Worm (Caenorhabditis elegans) whole organism, L4 larva: ENCODE results near the gene Y71H2AL.2.

Source experiments
- F26F4.8 ChIP-seq: fragments of 200-800 bp; sonication (Bioruptor generic); conservative IDR thresholded peaks from 2 replicates; pipeline ENCODE4 v1.3.6; 2022; ENCODE audit warnings: missing genetic modification characterization, missing compliant biosample characterization
- F44E2.7 ChIP-seq: fragments of 200-800 bp; sonication (Bioruptor generic); IDR thresholded peaks from 2 replicates; pipeline ENCODE4 v2.1.2; 2022; ENCODE audit warnings: missing genetic modification characterization, missing compliant biosample characterization
- F49E8.2 ChIP-seq: sonication (generic microtip); optimal IDR thresholded peaks from 2 replicates; lab custom pipeline; 2016; ENCODE audit warnings: missing compliant biosample characterization, mild to moderate bottlenecking, missing genetic modification characterization, borderline replicate concordance
- R02D3.7 ChIP-seq: fragments of 150-350 bp; sonication (generic microtip); optimal IDR thresholded peaks from 3 replicates; lab custom pipeline; 2014; ENCODE audit warnings: missing biosample characterization, missing genetic modification characterization
- Y105C5A.15 ChIP-seq: fragments of 200-800 bp; sonication (Bioruptor generic); IDR thresholded peaks from 2 replicates; pipeline ENCODE4 v1.3.6; 2022; ENCODE audit warnings: missing genetic modification characterization, missing compliant biosample characterization
- Y75B8A.6 ChIP-seq: fragments of 200-800 bp; sonication (Bioruptor generic); IDR thresholded peaks from 2 replicates; pipeline ENCODE4 v1.3.6; 2022; ENCODE audit warnings: missing genetic modification reagents, missing genetic modification characterization, missing compliant biosample characterization
- ZK546.5 ChIP-seq, 2 experiments: sonication (generic microtip); optimal IDR thresholded peaks; 2 replicates each; lab custom pipeline; 2017; ENCODE audit warnings: missing biosample characterization in 2 of 2, missing genetic modification characterization in 2 of 2
- aha-1 ChIP-seq: fragments of 150-350 bp; peaks from one replicate; lab custom pipeline; 2014; ENCODE audit warnings: missing biosample characterization, missing genetic modification characterization
- arid-1 ChIP-seq: fragments of 200-800 bp; sonication (Bioruptor generic); conservative IDR thresholded peaks from 2 replicates; pipeline ENCODE4 v1.3.6; 2022; ENCODE audit warnings: missing genetic modification reagents, missing genetic modification characterization, missing compliant biosample characterization
- attf-4 ChIP-seq: sonication (generic microtip); optimal IDR thresholded peaks from 3 replicates; lab custom pipeline; 2017; ENCODE audit warnings: missing biosample characterization, missing genetic modification characterization
- ceh-20 ChIP-seq: fragments of 200-800 bp; sonication (Bioruptor generic); IDR thresholded peaks from 2 replicates; pipeline ENCODE4 v1.3.6; 2022; ENCODE audit warnings: missing genetic modification reagents, missing genetic modification characterization, missing compliant biosample characterization
- ceh-44 ChIP-seq: fragments of 200-800 bp; sonication (Bioruptor generic); IDR thresholded peaks from 2 replicates; pipeline ENCODE4 v1.3.6; 2022; ENCODE audit warnings: missing genetic modification reagents, missing genetic modification characterization, missing compliant biosample characterization
- cey-2 ChIP-seq: sonication (generic microtip); optimal IDR thresholded peaks from 3 replicates; lab custom pipeline; 2017; ENCODE audit warnings: missing genetic modification characterization, mild to moderate bottlenecking, missing compliant biosample characterization, antibody characterized with exemption, borderline replicate concordance; ENCODE audit not compliant: insufficient read depth
- ctbp-1 ChIP-seq: fragments of 200-800 bp; sonication (Bioruptor generic); IDR thresholded peaks from 2 replicates; pipeline ENCODE4 v1.3.6; 2022; ENCODE audit warnings: missing genetic modification reagents, missing genetic modification characterization, missing compliant biosample characterization
- daf-12 ChIP-seq: fragments of 150-350 bp; optimal IDR thresholded peaks from 2 replicates; lab custom pipeline; 2014; ENCODE audit warnings: missing biosample characterization, missing genetic modification reagents, missing genetic modification characterization
- daf-16 ChIP-seq, 3 experiments: sonication (generic microtip); optimal IDR thresholded peaks; 2 replicates each; lab custom pipeline; 2016 to 2017; ENCODE audit warnings: missing genetic modification characterization in 3 of 3, missing genetic modification reagents in 3 of 3, mild to moderate bottlenecking in 2 of 3, missing compliant biosample characterization in 2 of 3, missing biosample characterization in 1 of 3, moderate library complexity in 1 of 3
- daf-19 ChIP-seq: fragments of 200-800 bp; sonication (Bioruptor generic); conservative IDR thresholded peaks from 2 replicates; pipeline ENCODE4 v1.3.6; 2022; ENCODE audit warnings: missing genetic modification characterization, missing compliant biosample characterization
- daf-8 ChIP-seq: fragments of 200-800 bp; sonication (Bioruptor generic); IDR thresholded peaks from 2 replicates; pipeline ENCODE4 v1.3.6; 2022; ENCODE audit warnings: missing genetic modification characterization, missing compliant biosample characterization
- hlh-11 ChIP-seq: fragments of 200-800 bp; sonication (Bioruptor generic); optimal IDR thresholded peaks from 2 replicates; lab custom pipeline; 2018; ENCODE audit warnings: mild to moderate bottlenecking, missing genetic modification characterization, missing compliant biosample characterization
- hlh-30 ChIP-seq: sonication (generic microtip); optimal IDR thresholded peaks from 2 replicates; lab custom pipeline; 2017; ENCODE audit warnings: antibody characterized with exemption, mild to moderate bottlenecking, missing genetic modification characterization, missing compliant biosample characterization; ENCODE audit not compliant: insufficient read depth
- lim-7 ChIP-seq: fragments of 200-800 bp; sonication (Bioruptor generic); IDR thresholded peaks from 2 replicates; pipeline ENCODE4 v1.3.6; 2022; ENCODE audit warnings: missing genetic modification characterization, missing compliant biosample characterization
- lin-38 ChIP-seq: fragments of 200-800 bp; sonication (Bioruptor generic); IDR thresholded peaks from 2 replicates; pipeline ENCODE4 v1.3.6; 2022; ENCODE audit warnings: missing genetic modification reagents, missing genetic modification characterization, missing compliant biosample characterization
- lin-39 ChIP-seq: fragments of 150-350 bp; optimal IDR thresholded peaks from 2 replicates; lab custom pipeline; 2014; ENCODE audit warnings: missing biosample characterization, missing genetic modification reagents, missing genetic modification characterization
- lir-3 ChIP-seq: sonication (generic microtip); optimal IDR thresholded peaks from 2 replicates; lab custom pipeline; 2016; ENCODE audit warnings: mild to moderate bottlenecking, missing genetic modification characterization, missing compliant biosample characterization
- madf-5 ChIP-seq, 2 experiments: fragments of 200-800 bp; sonication (Bioruptor generic); IDR thresholded peaks; 2 replicates each; pipeline ENCODE4 v1.3.6; 2022; ENCODE audit warnings: missing compliant biosample characterization in 2 of 2, missing genetic modification characterization in 2 of 2
- mes-2 ChIP-seq: sonication (generic microtip); optimal IDR thresholded peaks from 2 replicates; lab custom pipeline; 2016; ENCODE audit warnings: missing genotype, mild to moderate bottlenecking, missing genetic modification characterization, missing compliant biosample characterization; ENCODE audit not compliant: poor library complexity, severe bottlenecking
- mxl-3 ChIP-seq: fragments of 200-800 bp; sonication (Bioruptor generic); optimal IDR thresholded peaks from 2 replicates; lab custom pipeline; 2018; ENCODE audit warnings: mild to moderate bottlenecking, missing genetic modification characterization, missing compliant biosample characterization
- nhr-102 ChIP-seq: sonication (generic microtip); optimal IDR thresholded peaks from 2 replicates; lab custom pipeline; 2016; ENCODE audit warnings: mild to moderate bottlenecking, missing genetic modification characterization, moderate library complexity, missing compliant biosample characterization
- nhr-11 ChIP-seq: fragments of 150-350 bp; optimal IDR thresholded peaks from 2 replicates; lab custom pipeline; 2014; ENCODE audit warnings: missing biosample characterization, missing genetic modification characterization
- nhr-25 ChIP-seq: sonication (generic microtip); optimal IDR thresholded peaks from 2 replicates; lab custom pipeline; 2017; ENCODE audit warnings: missing genetic modification characterization, mild to moderate bottlenecking, missing compliant biosample characterization, antibody characterized with exemption, moderate library complexity, borderline replicate concordance; ENCODE audit not compliant: insufficient read depth
- nhr-28 ChIP-seq: fragments of 150-350 bp; optimal IDR thresholded peaks from 2 replicates; lab custom pipeline; 2014; ENCODE audit warnings: missing biosample characterization, missing genetic modification characterization
- nhr-6 ChIP-seq: fragments of 150-350 bp; optimal IDR thresholded peaks from 2 replicates; lab custom pipeline; 2014; ENCODE audit warnings: missing biosample characterization, missing genetic modification characterization
- pha-4 ChIP-seq, 2 experiments: fragments of 150-350 bp in 1 of 2; fragments of 200-800 bp in 1 of 2; sonication (Bioruptor generic) in 1 of 2; IDR thresholded peaks in 1 of 2; optimal IDR thresholded peaks in 1 of 2; 2 replicates each; pipeline versions ENCODE4 v1.3.6 to Lab custom; 2014 to 2022; ENCODE audit warnings: missing genetic modification characterization in 2 of 2, missing genetic modification reagents in 2 of 2, missing biosample characterization in 1 of 2, missing compliant biosample characterization in 1 of 2
- pqm-1 ChIP-seq: sonication (generic microtip); optimal IDR thresholded peaks from 2 replicates; lab custom pipeline; 2017; ENCODE audit warnings: missing biosample characterization, missing genetic modification characterization
- rbr-2 ChIP-seq: sonication (generic microtip); optimal IDR thresholded peaks from 2 replicates; lab custom pipeline; 2016; ENCODE audit warnings: missing genotype, missing genetic modification characterization, missing compliant biosample characterization
- spr-3 ChIP-seq: fragments of 200-800 bp; sonication (Bioruptor generic); optimal IDR thresholded peaks from 2 replicates; lab custom pipeline; 2018; ENCODE audit warnings: mild to moderate bottlenecking, missing genetic modification characterization, missing compliant biosample characterization
- tra-1 ChIP-seq: fragments of 200-800 bp; sonication (Bioruptor generic); IDR thresholded peaks from 2 replicates; pipeline ENCODE4 v1.3.6; 2022; ENCODE audit warnings: missing genetic modification reagents, missing genetic modification characterization, missing compliant biosample characterization
- unc-62 ChIP-seq, 3 experiments: fragments of 150-350 bp in 1 of 3; sonication (generic microtip); optimal IDR thresholded peaks in 2 of 3; peaks in 1 of 3; 1 replicate in 1 of 3; 2 replicates in 2 of 3; lab custom pipeline; 2014 to 2017; ENCODE audit warnings: missing biosample characterization in 3 of 3, missing genetic modification characterization in 3 of 3, missing genetic modification reagents in 3 of 3, missing genotype in 1 of 3
- zag-1 ChIP-seq: fragments of 150-350 bp; optimal IDR thresholded peaks from 2 replicates; lab custom pipeline; 2014; ENCODE audit warnings: missing biosample characterization, missing genetic modification characterization
- zfp-2 ChIP-seq: sonication (generic microtip); optimal IDR thresholded peaks from 2 replicates; lab custom pipeline; 2016; ENCODE audit warnings: mild to moderate bottlenecking, missing genetic modification characterization, missing compliant biosample characterization
- zip-11 ChIP-seq: fragments of 200-800 bp; sonication (Bioruptor generic); IDR thresholded peaks from 2 replicates; pipeline ENCODE4 v1.3.6; 2022; ENCODE audit warnings: missing genetic modification characterization, missing compliant biosample characterization
- zip-2 ChIP-seq: fragments of 150-350 bp; optimal IDR thresholded peaks from 2 replicates; lab custom pipeline; 2014; ENCODE audit warnings: missing biosample characterization, missing genetic modification characterization

Gene Y71H2AL.2

ce11 chrIII:2647194-2647925 is 38.8 kb upstream of the Y71H2AL.2 start (continued):
- TF ChIP-seq daf-16 (GFP tag; optimal IDR thresholded peaks at IDR 0.05; lab: Kevin White, UChicago) (no peak), daf-16 (tag; optimal IDR thresholded peaks at IDR 0.05; lab: Kevin White, UChicago) (peak; percentile 75), daf-12 (no peak), lin-38 (GFP tag; lab: Robert Waterston, UW) (no peak), spr-3 (GFP tag; lab: Kevin White, UChicago) (no peak), pqm-1 (tag; lab: Kevin White, UChicago) (peak; percentile 82), ctbp-1 (GFP tag; lab: Robert Waterston, UW) (no peak), arid-1 (GFP tag; lab: Robert Waterston, UW) (no peak), zfp-2 (tag; lab: Kevin White, UChicago) (no peak), mxl-3 (GFP tag; lab: Kevin White, UChicago) (peak; percentile 56), daf-8 (no peak), attf-4 (tag; lab: Kevin White, UChicago) (no peak), tra-1 (0 out of 2 replicates have a peak, but pooled peaks have one; percentile 10), mes-2 (tag; lab: Kevin White, UChicago) (peak; percentile 11)
- TF ChIP-seq, all 104 proteins: peak for 11

- no peak for TF ChIP-seq lim-7
- TF ChIP-seq nhr-25 (tag; lab: Kevin White, UChicago), result no peak
- peak in 1 of 2 experiments; percentile 28 for TF ChIP-seq unc-62 (GFP tag; optimal IDR thresholded peaks at IDR 0.05 in 1 of 2; lab: Kevin White, UChicago)
- TF ChIP-seq unc-62 (tag; optimal IDR thresholded peaks at IDR 0.05; lab: Kevin White, UChicago), result no peak
Measured at ce11 chrIII:2651519-2651918, 34.6 kb upstream of the Y71H2AL.2 start.

- TF ChIP-seq zag-1 (tag; lab: Kevin White, UChicago) (no peak), lir-3 (no peak), nhr-102 (tag; lab: Kevin White, UChicago) (no peak), daf-19 (no peak), lin-39 (tag; lab: Kevin White, UChicago) (no peak), F26F4.8 (GFP tag; lab: Robert Waterston, UW) (no peak), nhr-28 (no peak), ctbp-1 (GFP tag; lab: Robert Waterston, UW) (no peak), F44E2.7 (GFP tag; lab: Robert Waterston, UW) (no peak), daf-16 (GFP tag; optimal IDR thresholded peaks at IDR 0.05; lab: Kevin White, UChicago) (no peak), daf-16 (tag; optimal IDR thresholded peaks at IDR 0.05; lab: Kevin White, UChicago) (peak; percentile 71), nhr-6 (tag; lab: Kevin White, UChicago) (no peak), ZK546.5 (tag; optimal IDR thresholded peaks at IDR 0.05; lab: Kevin White, UChicago) (no peak), nhr-11 (tag; lab: Kevin White, UChicago) (no peak), R02D3.7 (no peak), Y75B8A.6 (GFP tag; lab: Robert Waterston, UW) (no peak), ceh-20 (GFP tag; lab: Robert Waterston, UW) (no peak), Y105C5A.15 (GFP tag; lab: Robert Waterston, UW) (no peak), rbr-2 (tag; lab: Kevin White, UChicago) (no peak), tra-1 (0 out of 2 replicates have a peak, but pooled peaks have one; percentile 5), zip-2 (tag; lab: Kevin White, UChicago) (no peak), zip-11 (no peak), hlh-30 (tag; lab: Kevin White, UChicago) (no peak), madf-5 (GFP tag; IDR thresholded peaks at IDR 0.05; lab: Robert Waterston, UW) (no peak), aha-1 (tag; lab: Kevin White, UChicago) (no peak), ceh-44 (GFP tag; lab: Robert Waterston, UW) (no peak), F49E8.2 (tag; lab: Kevin White, UChicago) (no peak), cey-2 (tag; lab: Kevin White, UChicago) (no peak), pqm-1 (tag; lab: Kevin White, UChicago) (peak; percentile 16), pha-4 (GFP tag; IDR thresholded peaks at IDR 0.05; lab: Robert Waterston, UW) (no peak), pha-4 (tag; optimal IDR thresholded peaks at IDR 0.05; lab: Kevin White, UChicago) (peak; percentile 36), hlh-11 (tag; lab: Kevin White, UChicago) (peak; percentile 60)
Measured at ce11 chrIII:2652704-2653566, 33.2 kb upstream of the Y71H2AL.2 start.
